Fruit fly (Drosophila melanogaster) whole organism, embryonic: ENCODE data around the gene CG7943.
A peak's percentile ranks its signal among the peaks of the same experiment; 100 is the strongest.

Experiments used
- B-H1 ChIP-seq: fragments of 200-800 bp; sonication (Bioruptor generic); IDR thresholded peaks from 3 replicates; pipeline ENCODE4 v1.3.6; 2022; ENCODE audit warnings: missing biosample characterization, missing genetic modification characterization
- CG11085 ChIP-seq: fragments of 200-800 bp; sonication (Bioruptor generic); IDR thresholded peaks from 2 replicates; pipeline ENCODE4 v1.3.6; 2022; ENCODE audit warnings: missing biosample characterization, missing genetic modification characterization
- CG11695 ChIP-seq: fragments of 200-800 bp; sonication (Bioruptor generic); IDR thresholded peaks from 3 replicates; pipeline ENCODE4 v1.3.6; 2022; ENCODE audit warnings: missing biosample characterization, missing genetic modification characterization
- CG11723 ChIP-seq: fragments of 200-800 bp; sonication (Bioruptor generic); optimal IDR thresholded peaks from 2 replicates; lab custom pipeline; 2017; ENCODE audit warnings: missing biosample characterization, mild to moderate bottlenecking, missing genetic modification characterization
- CG12659 ChIP-seq: fragments of 200-800 bp; sonication (Bioruptor generic); optimal IDR thresholded peaks from 3 replicates; lab custom pipeline; 2017; ENCODE audit warnings: mild to moderate bottlenecking, missing biosample characterization, missing genetic modification reagents, missing genetic modification characterization
- CG15269 ChIP-seq: fragments of 200-800 bp; sonication (Bioruptor generic); optimal IDR thresholded peaks from 2 replicates; lab custom pipeline; 2018; ENCODE audit warnings: missing biosample characterization, mild to moderate bottlenecking, missing genetic modification characterization, moderate library complexity
- CG1602 ChIP-seq: fragments of 200-800 bp; sonication (Bioruptor generic); optimal IDR thresholded peaks from 3 replicates; lab custom pipeline; 2016; ENCODE audit warnings: missing biosample characterization, missing genetic modification characterization
- CG16813 ChIP-seq: fragments of 200-800 bp; sonication (Bioruptor generic); IDR thresholded peaks from 3 replicates; pipeline ENCODE4 v1.3.6; 2022; ENCODE audit warnings: missing biosample characterization, missing genetic modification characterization; ENCODE audit not compliant: partially characterized antibody
- CG16815 ChIP-seq: fragments of 200-800 bp; sonication (Bioruptor generic); optimal IDR thresholded peaks from 3 replicates; lab custom pipeline; 2017; ENCODE audit warnings: missing biosample characterization, mild to moderate bottlenecking, missing genetic modification characterization
- CG17359 ChIP-seq: fragments of 200-800 bp; sonication (Bioruptor generic); optimal IDR thresholded peaks from 3 replicates; lab custom pipeline; 2018; ENCODE audit warnings: missing biosample characterization, mild to moderate bottlenecking, missing genetic modification characterization, moderate library complexity
- CG34224 ChIP-seq: fragments of 200-800 bp; sonication (Bioruptor generic); IDR thresholded peaks from 3 replicates; pipeline ENCODE4 v1.3.6; 2022; ENCODE audit warnings: missing biosample characterization, missing genetic modification characterization; ENCODE audit not compliant: partially characterized antibody
- CG3847 ChIP-seq: fragments of 200-800 bp; sonication (Bioruptor generic); IDR thresholded peaks from 2 replicates; pipeline ENCODE4 v1.3.6; 2022; ENCODE audit warnings: missing biosample characterization, missing genetic modification characterization
- CG4404 ChIP-seq: fragments of 200-800 bp; sonication (Bioruptor generic); IDR thresholded peaks from 2 replicates; pipeline ENCODE4 v1.3.6; 2022; ENCODE audit warnings: missing biosample characterization, missing genetic modification characterization
- CG6175 ChIP-seq: fragments of 200-800 bp; sonication (Bioruptor generic); IDR thresholded peaks from 3 replicates; pipeline ENCODE4 v1.3.6; 2022; ENCODE audit warnings: missing biosample characterization, missing genetic modification characterization
- CG7839 ChIP-seq: fragments of 200-800 bp; sonication (Bioruptor generic); optimal IDR thresholded peaks from 3 replicates; lab custom pipeline; 2018; ENCODE audit warnings: missing biosample characterization, mild to moderate bottlenecking, missing genetic modification characterization, moderate library complexity
- CG7963 ChIP-seq: fragments of 200-800 bp; sonication (Bioruptor generic); IDR thresholded peaks from 3 replicates; pipeline ENCODE4 v1.3.6; 2022; ENCODE audit warnings: missing biosample characterization, missing genetic modification characterization; ENCODE audit not compliant: partially characterized antibody
- CG8281 ChIP-seq: fragments of 200-800 bp; sonication (Bioruptor generic); optimal IDR thresholded peaks from 2 replicates; lab custom pipeline; 2018; ENCODE audit warnings: missing biosample characterization, mild to moderate bottlenecking, missing genetic modification characterization, moderate library complexity
- CG8290 ChIP-seq, 3 experiments: fragments of 200-800 bp; sonication (Bioruptor generic); optimal IDR thresholded peaks; 2 replicates each; lab custom pipeline; 2016 to 2019; ENCODE audit warnings: missing biosample characterization in 3 of 3, missing genetic modification characterization in 3 of 3, mild to moderate bottlenecking in 2 of 3, moderate library complexity in 1 of 3
- CG8944 ChIP-seq: fragments of 200-800 bp; sonication (Bioruptor generic); optimal IDR thresholded peaks from 3 replicates; lab custom pipeline; 2016; ENCODE audit warnings: missing biosample characterization, missing genetic modification characterization
- CG9437 ChIP-seq: fragments of 200-800 bp; sonication (Bioruptor generic); optimal IDR thresholded peaks from 2 replicates; lab custom pipeline; 2018; ENCODE audit warnings: missing biosample characterization, mild to moderate bottlenecking, missing genetic modification characterization
- CoRest ChIP-seq: fragments of 200-800 bp; sonication (Bioruptor generic); optimal IDR thresholded peaks from 3 replicates; lab custom pipeline; 2018; ENCODE audit warnings: missing biosample characterization, mild to moderate bottlenecking, missing genetic modification characterization, moderate library complexity
- D19B ChIP-seq: fragments of 200-800 bp; sonication (Bioruptor generic); optimal IDR thresholded peaks from 2 replicates; lab custom pipeline; 2017; ENCODE audit warnings: missing biosample characterization, mild to moderate bottlenecking, missing genetic modification characterization
- Dp ChIP-seq: fragments of 200-800 bp; sonication (Bioruptor generic); optimal IDR thresholded peaks from 2 replicates; lab custom pipeline; 2018; ENCODE audit warnings: missing biosample characterization, mild to moderate bottlenecking, missing genetic modification characterization, moderate library complexity
- Dref ChIP-seq: fragments of 200-800 bp; sonication (Bioruptor generic); IDR thresholded peaks from 2 replicates; pipeline ENCODE4 v1.3.6; 2022; ENCODE audit warnings: missing biosample characterization, missing genetic modification characterization
- Hey ChIP-seq: fragments of 200-800 bp; sonication (Bioruptor generic); optimal IDR thresholded peaks from 3 replicates; lab custom pipeline; 2018; ENCODE audit warnings: missing biosample characterization, mild to moderate bottlenecking, missing genetic modification characterization
- MESR4 ChIP-seq: fragments of 200-800 bp; sonication (Bioruptor generic); optimal IDR thresholded peaks from 2 replicates; lab custom pipeline; 2018; ENCODE audit warnings: missing biosample characterization, mild to moderate bottlenecking, missing genetic modification characterization, moderate library complexity
- Med ChIP-seq: fragments of 200-800 bp; sonication (Bioruptor generic); peaks from one replicate; lab custom pipeline; 2016; ENCODE audit warnings: missing biosample characterization, missing genetic modification characterization, mild to moderate bottlenecking, inconsistent platforms, moderate library complexity
- Nf-YA ChIP-seq: fragments of 200-800 bp; sonication (Bioruptor generic); IDR thresholded peaks from 2 replicates; pipeline ENCODE4 v1.3.6; 2022; ENCODE audit warnings: missing biosample characterization, missing genetic modification characterization
- Opbp ChIP-seq: fragments of 200-800 bp; sonication (Bioruptor generic); IDR thresholded peaks from 3 replicates; pipeline ENCODE4 v1.3.6; 2022; ENCODE audit warnings: missing biosample characterization, missing genetic modification characterization; ENCODE audit not compliant: partially characterized antibody
- Ravus ChIP-seq: fragments of 200-800 bp; sonication (Bioruptor generic); IDR thresholded peaks from 2 replicates; pipeline ENCODE4 v1.3.6; 2022; ENCODE audit warnings: missing biosample characterization, missing genetic modification characterization
- Six4 ChIP-seq: fragments of 200-800 bp; sonication (Bioruptor generic); optimal IDR thresholded peaks from 2 replicates; lab custom pipeline; 2016; ENCODE audit warnings: missing biosample characterization, missing genetic modification characterization
- Stat92E ChIP-seq, 3 experiments: fragments of >200 bp in 2 of 3; fragments of 200-800 bp in 1 of 3; sonication (Bioruptor generic) in 1 of 3; optimal IDR thresholded peaks; 2 replicates each; lab custom pipeline; 2017 to 2019; ENCODE audit warnings: missing biosample characterization in 3 of 3, missing genetic modification characterization in 3 of 3, mild to moderate bottlenecking in 1 of 3, moderate library complexity in 1 of 3
- Taf1 ChIP-seq: fragments of 200-800 bp; sonication (Bioruptor generic); IDR thresholded peaks from 2 replicates; pipeline ENCODE4 v1.3.6; 2022; ENCODE audit warnings: missing biosample characterization, missing genetic modification characterization
- ac ChIP-seq: fragments of 200-800 bp; sonication (Bioruptor generic); optimal IDR thresholded peaks from 3 replicates; lab custom pipeline; 2017; ENCODE audit warnings: missing biosample characterization, mild to moderate bottlenecking, missing genetic modification characterization
- bowl ChIP-seq: fragments of 200-800 bp; sonication (Bioruptor generic); IDR thresholded peaks from 2 replicates; pipeline ENCODE4 v1.3.6; 2022; ENCODE audit warnings: missing biosample characterization, missing genetic modification characterization
- ci ChIP-seq: fragments of 200-800 bp; sonication (Bioruptor generic); IDR thresholded peaks from 3 replicates; pipeline ENCODE4 v1.3.6; 2022; ENCODE audit warnings: missing biosample characterization, missing genetic modification characterization
- da ChIP-seq: fragments of 200-800 bp; sonication (Bioruptor generic); optimal IDR thresholded peaks from 2 replicates; lab custom pipeline; 2016; ENCODE audit warnings: missing biosample characterization, missing genetic modification characterization
- dimm ChIP-seq: fragments of 200-800 bp; sonication (Bioruptor generic); IDR thresholded peaks from 2 replicates; pipeline ENCODE4 v1.3.6; 2022; ENCODE audit warnings: missing biosample characterization, missing genetic modification characterization
- gfzf ChIP-seq: fragments of 200-800 bp; sonication (Bioruptor generic); optimal IDR thresholded peaks from 2 replicates; lab custom pipeline; 2016; ENCODE audit warnings: missing biosample characterization, mild to moderate bottlenecking, missing genetic modification characterization, moderate library complexity
- jigr1 ChIP-seq: fragments of 200-800 bp; sonication (Bioruptor generic); IDR thresholded peaks from 3 replicates; pipeline ENCODE4 v1.3.6; 2022; ENCODE audit warnings: missing biosample characterization, missing genetic modification characterization
- knrl ChIP-seq: fragments of 200-800 bp; sonication (Bioruptor generic); IDR thresholded peaks from 3 replicates; pipeline ENCODE4 v1.3.6; 2022; ENCODE audit warnings: missing biosample characterization, missing genetic modification characterization; ENCODE audit not compliant: partially characterized antibody
- nau ChIP-seq: fragments of 200-800 bp; sonication (Bioruptor generic); optimal IDR thresholded peaks from 3 replicates; lab custom pipeline; 2017; ENCODE audit warnings: missing biosample characterization, mild to moderate bottlenecking, missing genetic modification characterization, missing genetic modification reagents
- pita ChIP-seq: fragments of 200-800 bp; sonication (Bioruptor generic); optimal IDR thresholded peaks from 2 replicates; lab custom pipeline; 2017; ENCODE audit warnings: missing biosample characterization, mild to moderate bottlenecking, missing genetic modification characterization
- repo ChIP-seq: fragments of 200-800 bp; sonication (Bioruptor generic); optimal IDR thresholded peaks from 2 replicates; lab custom pipeline; 2016; ENCODE audit warnings: missing biosample characterization, missing genetic modification characterization
- row ChIP-seq: fragments of 200-800 bp; sonication (Bioruptor generic); IDR thresholded peaks from 3 replicates; pipeline ENCODE4 v1.3.6; 2022; ENCODE audit warnings: missing biosample characterization, missing genetic modification characterization
- sens-2 ChIP-seq: fragments of 200-800 bp; sonication (Bioruptor generic); IDR thresholded peaks from 2 replicates; pipeline ENCODE4 v1.3.6; 2022; ENCODE audit warnings: missing biosample characterization, missing genetic modification characterization
- tll ChIP-seq, 2 experiments: fragments of 200-800 bp in 1 of 2; fragments of >200 bp in 1 of 2; sonication (Bioruptor generic) in 1 of 2; optimal IDR thresholded peaks; 2 replicates each; lab custom pipeline; 2017 to 2019; ENCODE audit warnings: missing biosample characterization in 2 of 2, missing genetic modification characterization in 2 of 2, mild to moderate bottlenecking in 1 of 2, moderate library complexity in 1 of 2
- tna ChIP-seq: fragments of 200-800 bp; sonication (Bioruptor generic); IDR thresholded peaks from 2 replicates; pipeline ENCODE4 v1.3.6; 2022; ENCODE audit warnings: missing biosample characterization, missing genetic modification characterization; ENCODE audit not compliant: partially characterized antibody
- trh ChIP-seq: fragments of 200-800 bp; sonication (Bioruptor generic); optimal IDR thresholded peaks from 2 replicates; lab custom pipeline; 2016; ENCODE audit warnings: missing biosample characterization, missing genetic modification characterization

Gene CG7943

DNA sequence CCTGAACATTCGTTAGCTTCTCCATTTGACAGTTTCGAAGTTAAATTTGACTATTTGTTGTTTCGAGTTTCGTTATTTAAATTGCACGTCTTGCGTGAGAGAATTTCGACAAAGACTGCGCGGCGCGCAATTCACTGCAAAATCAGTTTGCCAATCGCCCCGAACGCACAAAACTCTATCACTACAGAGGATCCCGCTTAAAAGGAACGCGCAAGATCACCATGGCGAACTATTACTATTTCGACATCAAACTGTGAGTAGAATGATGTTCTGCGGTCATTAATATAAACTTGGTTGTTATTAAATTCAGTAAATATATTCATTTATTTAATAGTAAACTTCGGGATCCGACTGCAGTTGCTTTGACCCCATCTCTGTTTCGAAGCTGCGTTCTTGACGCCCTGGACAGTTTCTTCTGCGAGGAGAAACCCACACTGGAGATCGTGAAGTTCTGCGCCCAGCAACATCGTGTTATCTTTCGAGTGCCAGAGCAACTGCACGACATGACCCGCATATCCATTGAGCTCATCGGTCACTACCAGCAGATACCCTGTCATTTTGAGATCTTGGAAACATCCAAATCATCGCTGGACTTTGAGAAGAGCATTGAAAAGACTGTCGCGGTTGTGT is 9.8 kb downstream of the CG7943 start, which contains the start of the genes Rpp14b and spn-A (continued):
- TF ChIP-seq da (GFP tag; lab: Kevin White, UChicago) (no peak), row (GFP tag; lab: Robert Waterston, UW) (peak; percentile 88), dimm (no peak), knrl (GFP tag; lab: Robert Waterston, UW) (no peak), tll (GFP tag; optimal IDR thresholded peaks at IDR 0.05; lab: Kevin White, UChicago) (peak in 1 of 2 experiments; percentile 9), CG8281 (tag; lab: Kevin White, UChicago) (no peak), sens-2 (GFP tag; lab: Robert Waterston, UW) (no peak), ci (peak; percentile 43; the same call in 2 of the 3 replicates), jigr1 (GFP tag; lab: Robert Waterston, UW) (no peak), Taf1 (GFP tag; lab: Robert Waterston, UW) (no peak), CG11085 (no peak), CG4404 (GFP tag; lab: Robert Waterston, UW) (peak; percentile 44; the same call in 1 of the 2 replicates), CG15269 (tag; lab: Kevin White, UChicago) (no peak), Dref (no peak), pita (GFP tag; lab: Kevin White, UChicago) (no peak), CoRest (tag; lab: Kevin White, UChicago) (peak; percentile 14), CG11723 (GFP tag; lab: Kevin White, UChicago) (no peak), CG17359 (tag; lab: Kevin White, UChicago) (no peak), CG12659 (GFP tag; lab: Kevin White, UChicago) (peak; percentile 28), CG7963 (GFP tag; lab: Robert Waterston, UW) (no peak; the same call in 2 of the 3 replicates), trh (no peak), Six4 (no peak), Stat92E (GFP tag; optimal IDR thresholded peaks at IDR 0.05; lab: Kevin White, UChicago) (no peak), CG16813 (GFP tag; lab: Robert Waterston, UW) (no peak), Hey (no peak), CG1602 (peak; percentile 19), B-H1 (GFP tag; lab: Robert Waterston, UW) (no peak), D19B (GFP tag; lab: Kevin White, UChicago) (no peak), CG34224 (no peak), gfzf (GFP tag; lab: Kevin White, UChicago) (no peak), nau (GFP tag; lab: Kevin White, UChicago) (no peak), CG9437 (GFP tag; lab: Kevin White, UChicago) (no peak), CG3847 (GFP tag; lab: Robert Waterston, UW) (peak; percentile 37; the same call in 1 of the 2 replicates), Med (GFP tag; lab: Kevin White, UChicago) (peak; percentile 52), ac (no peak), CG7839 (no peak), Opbp (no peak), bowl (GFP tag; lab: Robert Waterston, UW) (no peak), CG16815 (GFP tag; lab: Kevin White, UChicago) (peak; percentile 17), tna (GFP tag; lab: Robert Waterston, UW) (no peak), CG8944 (GFP tag; lab: Kevin White, UChicago) (no peak), Ravus (GFP tag; lab: Robert Waterston, UW) (no peak), CG8290 (GFP tag; optimal IDR thresholded peaks at IDR 0.05; lab: Kevin White, UChicago) (no peak), CG8290 (tag; optimal IDR thresholded peaks at IDR 0.05; lab: Kevin White, UChicago) (peak in 1 of 2 experiments; percentile 61), repo (no peak), Nf-YA (GFP tag; lab: Robert Waterston, UW) (no peak), Dp (GFP tag; lab: Kevin White, UChicago) (peak; percentile 41), CG11695 (no peak), MESR4 (GFP tag; lab: Kevin White, UChicago) (peak; percentile 48), CG6175 (GFP tag; lab: Robert Waterston, UW) (no peak)
